Worm (Caenorhabditis elegans) whole organism, young adult: Measurements from ENCODE around the gene Y11D7A.19.

Source experiments
- C17E4.6 ChIP-seq: fragments of 200-800 bp; sonication (Bioruptor generic); IDR thresholded peaks from 2 replicates; pipeline ENCODE4 v1.3.6; 2022; ENCODE audit warnings: missing genetic modification reagents, missing genetic modification characterization, missing compliant biosample characterization
- D2030.7 ChIP-seq: fragments of 200-800 bp; sonication (Bioruptor generic); IDR thresholded peaks from 2 replicates; pipeline ENCODE4 v1.3.6; 2022; ENCODE audit warnings: missing genetic modification reagents, missing genetic modification characterization, missing compliant biosample characterization
- F33H1.4 ChIP-seq: fragments of 200-800 bp; sonication (Bioruptor generic); IDR thresholded peaks from 2 replicates; pipeline ENCODE4 v1.3.6; 2022; ENCODE audit warnings: missing genetic modification reagents, missing genetic modification characterization, missing compliant biosample characterization
- F55B11.4 ChIP-seq: sonication (generic microtip); optimal IDR thresholded peaks from 2 replicates; lab custom pipeline; 2016; ENCODE audit warnings: missing compliant biosample characterization, missing genetic modification characterization, borderline replicate concordance; ENCODE audit not compliant: insufficient read depth
- F57A8.1 ChIP-seq: fragments of 200-800 bp; sonication (Bioruptor generic); optimal IDR thresholded peaks from 2 replicates; lab custom pipeline; 2018; ENCODE audit warnings: mild to moderate bottlenecking, missing genetic modification characterization, moderate library complexity, missing compliant biosample characterization
- K12H6.12 ChIP-seq: fragments of 200-800 bp; sonication (Bioruptor generic); optimal IDR thresholded peaks from 2 replicates; lab custom pipeline; 2018; ENCODE audit warnings: mild to moderate bottlenecking, missing genetic modification characterization, missing compliant biosample characterization
- Y79H2A.3 ChIP-seq: fragments of 200-800 bp; sonication (Bioruptor generic); conservative IDR thresholded peaks from 2 replicates; pipeline ENCODE4 v1.3.6; 2022; ENCODE audit warnings: missing genetic modification reagents, missing genetic modification characterization, missing compliant biosample characterization
- Y95B8A.8 ChIP-seq: fragments of 200-800 bp; sonication (Bioruptor generic); IDR thresholded peaks from 2 replicates; pipeline ENCODE4 v1.3.6; 2022; ENCODE audit warnings: missing genetic modification reagents, missing genetic modification characterization, missing compliant biosample characterization
- ZK185.1 ChIP-seq: sonication (generic microtip); optimal IDR thresholded peaks from 2 replicates; lab custom pipeline; 2016; ENCODE audit warnings: mild to moderate bottlenecking, missing genetic modification characterization, missing compliant biosample characterization; ENCODE audit not compliant: poor library complexity, severe bottlenecking
- aptf-2 ChIP-seq: fragments of 200-800 bp; sonication (Bioruptor generic); conservative IDR thresholded peaks from 2 replicates; pipeline ENCODE4 v1.3.6; 2022; ENCODE audit warnings: missing genetic modification reagents, missing genetic modification characterization, missing compliant biosample characterization
- atf-7 ChIP-seq: sonication (generic microtip); optimal IDR thresholded peaks from 2 replicates; lab custom pipeline; 2017; ENCODE audit warnings: mild to moderate bottlenecking, missing genetic modification characterization, missing compliant biosample characterization
- bed-2 ChIP-seq: fragments of 200-800 bp; sonication (Bioruptor generic); IDR thresholded peaks from 2 replicates; pipeline ENCODE4 v1.3.6; 2022; ENCODE audit warnings: missing genetic modification reagents, missing genetic modification characterization, missing compliant biosample characterization
- ccch-3 ChIP-seq: fragments of 200-800 bp; sonication (Bioruptor generic); optimal IDR thresholded peaks from 2 replicates; lab custom pipeline; 2018; ENCODE audit warnings: mild to moderate bottlenecking, missing genetic modification characterization, missing compliant biosample characterization
- cebp-1 ChIP-seq, 2 experiments: fragments of 200-800 bp in 1 of 2; sonication (Bioruptor generic) in 1 of 2; sonication (generic microtip) in 1 of 2; IDR thresholded peaks in 1 of 2; optimal IDR thresholded peaks in 1 of 2; 2 replicates each; pipeline versions ENCODE4 v1.3.6 to Lab custom; 2017 to 2022; ENCODE audit warnings: missing compliant biosample characterization in 2 of 2, missing genetic modification characterization in 2 of 2, mild to moderate bottlenecking in 1 of 2, missing genetic modification reagents in 1 of 2, moderate library complexity in 1 of 2
- ceh-58 ChIP-seq: fragments of 200-800 bp; sonication (Bioruptor generic); IDR thresholded peaks from 2 replicates; pipeline ENCODE4 v1.3.6; 2022; ENCODE audit warnings: missing genetic modification characterization, missing compliant biosample characterization
- egl-18 ChIP-seq: fragments of 200-800 bp; sonication (Bioruptor generic); IDR thresholded peaks from 2 replicates; pipeline ENCODE4 v1.3.6; 2022; ENCODE audit warnings: missing genetic modification reagents, missing genetic modification characterization, missing compliant biosample characterization
- egrh-3 ChIP-seq: fragments of 200-800 bp; sonication (Bioruptor generic); IDR thresholded peaks from 2 replicates; pipeline ENCODE4 v1.3.6; 2022; ENCODE audit warnings: missing genetic modification reagents, missing genetic modification characterization, missing compliant biosample characterization
- ekl-4 ChIP-seq: fragments of 200-800 bp; sonication (Bioruptor generic); IDR thresholded peaks from 2 replicates; pipeline ENCODE4 v1.3.6; 2022; ENCODE audit warnings: missing genetic modification reagents, missing genetic modification characterization, missing compliant biosample characterization
- ets-4 ChIP-seq: fragments of 200-800 bp; sonication (Bioruptor generic); optimal IDR thresholded peaks from 2 replicates; lab custom pipeline; 2018; ENCODE audit warnings: mild to moderate bottlenecking, missing genetic modification characterization, missing compliant biosample characterization
- fkh-3 ChIP-seq: sonication (generic microtip); optimal IDR thresholded peaks from 2 replicates; lab custom pipeline; 2016; ENCODE audit warnings: mild to moderate bottlenecking, missing genetic modification characterization, missing compliant biosample characterization
- hlh-12 ChIP-seq: sonication (generic microtip); optimal IDR thresholded peaks from 2 replicates; lab custom pipeline; 2016; ENCODE audit warnings: missing genetic modification characterization, missing compliant biosample characterization
- hlh-26 ChIP-seq: fragments of 200-800 bp; sonication (Bioruptor generic); conservative IDR thresholded peaks from 2 replicates; pipeline ENCODE4 v1.3.6; 2022; ENCODE audit warnings: missing genetic modification reagents, missing genetic modification characterization, missing compliant biosample characterization
- hmg-1.2 ChIP-seq: fragments of 200-800 bp; sonication (Bioruptor generic); IDR thresholded peaks from 2 replicates; pipeline ENCODE4 v1.3.6; 2022; ENCODE audit warnings: missing genetic modification reagents, missing genetic modification characterization, missing compliant biosample characterization
- lin-35 ChIP-seq, 3 experiments: fragments of 150-350 bp in 2 of 3; sonication (generic microtip) in 1 of 3; optimal IDR thresholded peaks; 2 replicates each; lab custom pipeline; 2014 to 2018; ENCODE audit warnings: missing biosample characterization in 3 of 3, missing genetic modification characterization in 3 of 3, missing genetic modification reagents in 3 of 3
- lsl-1 ChIP-seq: fragments of 200-800 bp; sonication (Bioruptor generic); optimal IDR thresholded peaks from 2 replicates; lab custom pipeline; 2018; ENCODE audit warnings: mild to moderate bottlenecking, missing genetic modification characterization, moderate library complexity, missing compliant biosample characterization
- madf-6 ChIP-seq: fragments of 200-800 bp; sonication (Bioruptor generic); IDR thresholded peaks from 2 replicates; pipeline ENCODE4 v1.3.6; 2022; ENCODE audit warnings: missing genetic modification reagents, missing genetic modification characterization, missing compliant biosample characterization
- madf-8 ChIP-seq: fragments of 200-800 bp; sonication (Bioruptor generic); conservative IDR thresholded peaks from 2 replicates; pipeline ENCODE4 v1.3.6; 2022; ENCODE audit warnings: missing genetic modification reagents, missing genetic modification characterization, missing compliant biosample characterization
- mxl-1 ChIP-seq: sonication (generic microtip); optimal IDR thresholded peaks from 2 replicates; lab custom pipeline; 2016; ENCODE audit warnings: missing genetic modification characterization, missing compliant biosample characterization
- nhr-120 ChIP-seq: fragments of 200-800 bp; sonication (Bioruptor generic); IDR thresholded peaks from 2 replicates; pipeline ENCODE4 v1.3.6; 2022; ENCODE audit warnings: missing genetic modification characterization, missing compliant biosample characterization
- nhr-80 ChIP-seq: sonication (generic microtip); optimal IDR thresholded peaks from 2 replicates; lab custom pipeline; 2016; ENCODE audit warnings: missing genetic modification characterization, missing compliant biosample characterization
- pbrm-1 ChIP-seq: fragments of 200-800 bp; sonication (Bioruptor generic); IDR thresholded peaks from 2 replicates; pipeline ENCODE4 v1.3.6; 2022; ENCODE audit warnings: missing genetic modification reagents, missing genetic modification characterization, missing compliant biosample characterization
- rec-8 ChIP-seq, 2 experiments: sonication (generic microtip); optimal IDR thresholded peaks; 2 replicates each; lab custom pipeline; 2016; ENCODE audit warnings: mild to moderate bottlenecking in 2 of 2, missing genetic modification characterization in 2 of 2, missing genetic modification reagents in 2 of 2, missing genotype in 2 of 2, missing biosample characterization in 1 of 2, missing compliant biosample characterization in 1 of 2, moderate library complexity in 1 of 2
- repo-1 ChIP-seq: sonication (generic microtip); optimal IDR thresholded peaks from 2 replicates; lab custom pipeline; 2017; ENCODE audit warnings: mild to moderate bottlenecking, missing genetic modification characterization, missing compliant biosample characterization
- sdz-38 ChIP-seq: sonication (generic microtip); optimal IDR thresholded peaks from 2 replicates; lab custom pipeline; 2016; ENCODE audit warnings: missing genotype, missing genetic modification characterization, missing compliant biosample characterization
- sea-2 ChIP-seq: fragments of 200-800 bp; sonication (Bioruptor generic); IDR thresholded peaks from 2 replicates; pipeline ENCODE4 v1.3.6; 2022; ENCODE audit warnings: missing genetic modification characterization, missing compliant biosample characterization
- snpc-3.4 ChIP-seq: sonication (generic microtip); optimal IDR thresholded peaks from 2 replicates; lab custom pipeline; 2017; ENCODE audit warnings: missing genetic modification characterization, mild to moderate bottlenecking, missing compliant biosample characterization, antibody characterized with exemption, moderate library complexity, missing genotype, missing genetic modification reagents
- zfh-2 ChIP-seq: fragments of 200-800 bp; sonication (Bioruptor generic); conservative IDR thresholded peaks from 2 replicates; pipeline ENCODE4 v1.3.6; 2022; ENCODE audit warnings: missing genetic modification reagents, missing genetic modification characterization, missing compliant biosample characterization
- zim-3 ChIP-seq: sonication (generic microtip); optimal IDR thresholded peaks from 2 replicates; lab custom pipeline; 2017; ENCODE audit warnings: mild to moderate bottlenecking, missing genetic modification characterization, moderate library complexity, missing compliant biosample characterization
- ztf-28 ChIP-seq: fragments of 200-800 bp; sonication (Bioruptor generic); IDR thresholded peaks from 2 replicates; pipeline ENCODE4 v1.3.6; 2022; ENCODE audit warnings: missing genetic modification reagents, missing genetic modification characterization, missing compliant biosample characterization

Y11D7A.19 gene

DNA sequence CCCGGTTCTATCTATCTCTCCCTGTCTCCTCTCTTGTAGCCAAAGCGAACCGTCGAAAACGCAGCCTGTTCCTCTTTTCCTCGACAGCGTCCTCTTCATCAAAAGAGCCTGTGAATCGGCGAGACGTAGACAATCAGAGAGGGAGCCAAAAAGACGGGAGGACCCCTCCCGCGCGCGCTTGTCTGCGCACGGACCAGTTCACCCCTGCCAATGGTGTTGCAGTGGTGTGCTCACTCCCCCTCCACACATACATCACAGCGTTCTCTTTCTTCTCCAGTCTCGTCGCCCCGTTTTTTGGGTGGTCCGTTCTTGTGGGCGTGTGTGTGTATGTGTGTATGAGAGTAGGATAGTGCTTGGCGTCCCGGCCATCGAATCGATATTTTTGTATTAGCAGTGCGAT, 2.6 kb upstream of the Y11D7A.19 start:
- TF ChIP-seq mxl-1 (tag; lab: Kevin White, UChicago) (no peak), C17E4.6 (GFP tag; lab: Robert Waterston, UW) (0 out of 2 replicates have a peak, but pooled peaks have one; percentile 25), hmg-1.2 (GFP tag; lab: Robert Waterston, UW) (peak; percentile 35; the same call in 1 of the 2 replicates), egrh-3 (GFP tag; lab: Robert Waterston, UW) (peak; percentile 65; the same call in 1 of the 2 replicates)

ce11 chrIV:9267581-9267980, 1.2 kb upstream of the Y11D7A.19 start:
- TF ChIP-seq egrh-3 (GFP tag; lab: Robert Waterston, UW) (peak; percentile 19; the same call in 1 of the 2 replicates), F55B11.4 (tag; lab: Kevin White, UChicago) (no peak), F57A8.1 (no peak), ceh-58 (GFP tag; lab: Robert Waterston, UW) (no peak)

DNA sequence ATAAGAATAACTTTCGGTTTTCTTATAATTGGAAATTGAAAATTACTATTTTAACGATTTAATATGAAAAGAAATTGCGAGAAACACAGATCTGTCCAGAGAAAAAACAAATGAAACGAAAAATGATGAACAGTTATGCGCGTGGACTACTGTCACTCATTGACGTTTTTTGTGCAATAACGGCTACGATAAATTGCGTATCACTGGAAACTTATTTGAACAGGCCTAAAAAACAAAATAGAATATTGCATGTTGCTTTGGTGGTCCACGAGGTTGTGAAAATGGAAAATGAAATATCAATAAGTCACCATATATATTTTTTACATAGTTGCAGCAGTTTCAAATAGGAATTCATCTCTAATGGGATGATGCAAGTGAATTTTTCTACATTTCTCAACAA, 1.9 kb downstream of the Y11D7A.19 start:
- TF ChIP-seq hlh-26 (GFP tag; lab: Robert Waterston, UW) (no peak), madf-6 (GFP tag; lab: Robert Waterston, UW) (peak; percentile 58), madf-8 (GFP tag; lab: Robert Waterston, UW) (peak; percentile 78), lsl-1 (peak; percentile 32), Y79H2A.3 (GFP tag; lab: Robert Waterston, UW) (no peak), snpc-3.4 (no peak)

- no peak for TF ChIP-seq sea-2 (GFP tag; lab: Robert Waterston, UW)
- 0 out of 2 replicates have a peak, but pooled peaks have one; percentile 19 for TF ChIP-seq madf-6 (GFP tag; lab: Robert Waterston, UW)
- TF ChIP-seq zfh-2 (GFP tag; lab: Robert Waterston, UW) = peak; percentile 52; the same call in 1 of the 2 replicates
Measured at ce11 chrIV:9263812-9264320, 2.5 kb downstream of the Y11D7A.19 start, which contains the start of gene flh-1. flh-1 (minus strand) TSS chrIV:9264270.

ce11 chrIV:9262295-9262694, 4.1 kb downstream of the Y11D7A.19 start:
- TF ChIP-seq mxl-1 (tag; lab: Kevin White, UChicago) (no peak), bed-2 (GFP tag; lab: Robert Waterston, UW) (no peak), lin-35 (GFP tag; optimal IDR thresholded peaks at IDR 0.05; lab: Kevin White, UChicago) (no peak), nhr-80 (tag; lab: Kevin White, UChicago) (no peak), aptf-2 (GFP tag; lab: Robert Waterston, UW) (no peak), ekl-4 (no peak), repo-1 (tag; lab: Kevin White, UChicago) (no peak), Y95B8A.8 (GFP tag; lab: Robert Waterston, UW) (no peak), ets-4 (GFP tag; lab: Kevin White, UChicago) (no peak), madf-8 (GFP tag; lab: Robert Waterston, UW) (no peak), hlh-12 (no peak), D2030.7 (GFP tag; lab: Robert Waterston, UW) (no peak), rec-8 (tag; optimal IDR thresholded peaks at IDR 0.05; lab: Kevin White, UChicago) (no peak), pbrm-1 (GFP tag; lab: Robert Waterston, UW) (no peak)
- TF ChIP-seq, all 124 proteins: peak for 0

DNA sequence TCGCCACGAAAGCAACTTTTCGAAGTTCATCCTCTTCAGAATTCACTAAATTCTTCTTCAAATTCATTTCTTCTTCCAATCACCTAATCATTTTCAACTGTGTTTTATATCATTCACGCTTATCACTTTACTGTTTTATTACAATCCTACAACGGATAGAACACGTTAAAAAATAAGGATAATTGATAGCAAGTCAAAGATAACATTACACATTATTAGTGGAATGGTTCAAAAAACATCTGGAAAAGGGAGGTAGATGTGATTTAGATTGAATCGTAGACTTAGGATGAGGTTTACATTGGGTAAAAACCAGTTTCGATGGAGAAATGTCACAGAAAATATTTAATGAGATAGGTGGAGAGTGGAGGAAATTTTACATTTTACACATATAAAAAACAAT, 4.7 kb downstream of the Y11D7A.19 start, which contains the start of gene col-120:
col-120 (minus strand) TSS at position 101 of the 400 bp plus-strand sequence.
- TF ChIP-seq ztf-28 (GFP tag; lab: Robert Waterston, UW) = no peak
- no peak for TF ChIP-seq K12H6.12 (tag; lab: Kevin White, UChicago)
- no peak for TF ChIP-seq egl-18 (GFP tag; lab: Robert Waterston, UW)
- TF ChIP-seq cebp-1 (GFP tag; IDR thresholded peaks at IDR 0.05; lab: Robert Waterston, UW) = no peak
- TF ChIP-seq cebp-1 (tag; optimal IDR thresholded peaks at IDR 0.05; lab: Kevin White, UChicago) = no peak
- TF ChIP-seq ccch-3 (GFP tag; lab: Kevin White, UChicago) = no peak
- no peak for TF ChIP-seq nhr-120 (GFP tag; lab: Robert Waterston, UW)
- no peak for TF ChIP-seq F33H1.4 (GFP tag; lab: Robert Waterston, UW)
- no peak for TF ChIP-seq sdz-38
- no peak for TF ChIP-seq madf-6 (GFP tag; lab: Robert Waterston, UW)
- no peak for TF ChIP-seq fkh-3 (tag; lab: Kevin White, UChicago)
- no peak for TF ChIP-seq atf-7 (tag; lab: Kevin White, UChicago)
- TF ChIP-seq zim-3 (tag; lab: Kevin White, UChicago) = no peak
- TF ChIP-seq ZK185.1 = no peak
